Fruit fly (Drosophila melanogaster) whole organism, embryonic: Measurements from ENCODE around the gene Lst8.

Experiments
- Gug ChIP-seq: fragments of 200-800 bp; sonication (Bioruptor generic); IDR thresholded peaks from 4 replicates; pipeline ENCODE4 v1.3.6; 2022; ENCODE audit warnings: missing biosample characterization, missing genetic modification characterization
- ase ChIP-seq: fragments of 200-800 bp; sonication (Bioruptor generic); IDR thresholded peaks from 3 replicates; pipeline ENCODE4 v1.3.6; 2022; ENCODE audit warnings: missing biosample characterization, missing genetic modification characterization

DNA sequence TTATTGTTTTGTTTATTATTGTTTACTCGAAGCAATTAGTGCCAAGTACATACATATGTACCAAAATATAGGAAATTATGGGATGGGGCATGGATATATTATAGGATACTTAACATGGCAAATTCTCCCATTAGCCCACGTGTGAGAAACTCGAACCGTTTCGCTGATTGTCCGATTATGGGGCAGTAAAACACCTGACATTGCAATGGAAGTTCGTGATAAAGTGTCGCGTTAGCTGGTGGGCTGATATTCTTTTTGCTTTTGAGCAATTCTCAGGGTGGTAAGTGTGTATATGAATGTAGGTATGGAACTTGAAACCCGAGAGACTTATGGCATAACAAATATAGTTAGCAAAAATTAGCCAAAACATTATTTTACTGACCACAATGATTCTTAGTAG is 27.8 kb downstream of the Lst8 start:
- TF ChIP-seq Gug (GFP tag; lab: Robert Waterston, UW) (no peak), ase (GFP tag; lab: Robert Waterston, UW) (no peak)
